Worm (Caenorhabditis elegans) whole organism, L4 larva: ENCODE data around the gene F11D5.5.

Experiments
- D1046.2 ChIP-seq: fragments of 200-800 bp; sonication (Bioruptor generic); IDR thresholded peaks from 2 replicates; pipeline ENCODE4 v1.3.6; 2022; ENCODE audit warnings: missing genetic modification characterization, missing compliant biosample characterization
- F44E2.7 ChIP-seq: fragments of 200-800 bp; sonication (Bioruptor generic); IDR thresholded peaks from 2 replicates; pipeline ENCODE4 v2.1.2; 2022; ENCODE audit warnings: missing genetic modification characterization, missing compliant biosample characterization
- F49E8.2 ChIP-seq: sonication (generic microtip); optimal IDR thresholded peaks from 2 replicates; lab custom pipeline; 2016; ENCODE audit warnings: missing compliant biosample characterization, mild to moderate bottlenecking, missing genetic modification characterization, borderline replicate concordance
- R02D3.7 ChIP-seq: fragments of 150-350 bp; sonication (generic microtip); optimal IDR thresholded peaks from 3 replicates; lab custom pipeline; 2014; ENCODE audit warnings: missing biosample characterization, missing genetic modification characterization
- Y105C5A.15 ChIP-seq: fragments of 200-800 bp; sonication (Bioruptor generic); IDR thresholded peaks from 2 replicates; pipeline ENCODE4 v1.3.6; 2022; ENCODE audit warnings: missing genetic modification characterization, missing compliant biosample characterization
- ZK337.2 ChIP-seq: fragments of 200-800 bp; sonication (Bioruptor generic); IDR thresholded peaks from 2 replicates; pipeline ENCODE4 v1.3.6; 2022; ENCODE audit warnings: missing genetic modification reagents, missing genetic modification characterization, missing compliant biosample characterization
- ZK546.5 ChIP-seq, 2 experiments: sonication (generic microtip); optimal IDR thresholded peaks; 2 replicates each; lab custom pipeline; 2017; ENCODE audit warnings: missing biosample characterization in 2 of 2, missing genetic modification characterization in 2 of 2
- aha-1 ChIP-seq: fragments of 150-350 bp; peaks from one replicate; lab custom pipeline; 2014; ENCODE audit warnings: missing biosample characterization, missing genetic modification characterization
- arid-1 ChIP-seq: fragments of 200-800 bp; sonication (Bioruptor generic); conservative IDR thresholded peaks from 2 replicates; pipeline ENCODE4 v1.3.6; 2022; ENCODE audit warnings: missing genetic modification reagents, missing genetic modification characterization, missing compliant biosample characterization
- attf-4 ChIP-seq: sonication (generic microtip); optimal IDR thresholded peaks from 3 replicates; lab custom pipeline; 2017; ENCODE audit warnings: missing biosample characterization, missing genetic modification characterization
- ceh-32 ChIP-seq: sonication (generic microtip); optimal IDR thresholded peaks from 2 replicates; lab custom pipeline; 2016; ENCODE audit warnings: mild to moderate bottlenecking, missing genetic modification characterization, missing compliant biosample characterization; ENCODE audit not compliant: poor library complexity
- ceh-62 ChIP-seq: sonication (generic microtip); optimal IDR thresholded peaks from 2 replicates; lab custom pipeline; 2017; ENCODE audit warnings: missing biosample characterization, missing genetic modification characterization
- ces-1 ChIP-seq: fragments of 150-350 bp; sonication (generic microtip); optimal IDR thresholded peaks from 4 replicates; lab custom pipeline; 2014; ENCODE audit warnings: missing biosample characterization, missing genetic modification reagents, missing genetic modification characterization
- daf-16 ChIP-seq, 3 experiments: sonication (generic microtip); optimal IDR thresholded peaks; 2 replicates each; lab custom pipeline; 2016 to 2017; ENCODE audit warnings: missing genetic modification characterization in 3 of 3, missing genetic modification reagents in 3 of 3, mild to moderate bottlenecking in 2 of 3, missing compliant biosample characterization in 2 of 3, missing biosample characterization in 1 of 3, moderate library complexity in 1 of 3
- duxl-1 ChIP-seq: sonication (generic microtip); optimal IDR thresholded peaks from 2 replicates; lab custom pipeline; 2016; ENCODE audit warnings: mild to moderate bottlenecking, missing genetic modification characterization, moderate library complexity, missing compliant biosample characterization; ENCODE audit not compliant: poor library complexity
- dve-1 ChIP-seq: sonication (generic microtip); optimal IDR thresholded peaks from 2 replicates; lab custom pipeline; 2017; ENCODE audit warnings: antibody characterized with exemption, mild to moderate bottlenecking, missing genetic modification characterization, missing compliant biosample characterization; ENCODE audit not compliant: insufficient read depth
- egl-43 ChIP-seq: fragments of 200-800 bp; sonication (Bioruptor generic); IDR thresholded peaks from 2 replicates; pipeline ENCODE4 v1.3.6; 2022; ENCODE audit warnings: missing genetic modification reagents, missing genetic modification characterization, missing compliant biosample characterization
- fos-1 ChIP-seq: fragments of 150-350 bp; optimal IDR thresholded peaks from 2 replicates; lab custom pipeline; 2014; ENCODE audit warnings: missing biosample characterization, missing genetic modification characterization
- hlh-11 ChIP-seq: fragments of 200-800 bp; sonication (Bioruptor generic); optimal IDR thresholded peaks from 2 replicates; lab custom pipeline; 2018; ENCODE audit warnings: mild to moderate bottlenecking, missing genetic modification characterization, missing compliant biosample characterization
- hlh-30 ChIP-seq: sonication (generic microtip); optimal IDR thresholded peaks from 2 replicates; lab custom pipeline; 2017; ENCODE audit warnings: antibody characterized with exemption, mild to moderate bottlenecking, missing genetic modification characterization, missing compliant biosample characterization; ENCODE audit not compliant: insufficient read depth
- lin-13 ChIP-seq: fragments of 150-350 bp; optimal IDR thresholded peaks from 2 replicates; lab custom pipeline; 2014; ENCODE audit warnings: missing biosample characterization, missing genetic modification reagents, missing genetic modification characterization
- madf-5 ChIP-seq, 2 experiments: fragments of 200-800 bp; sonication (Bioruptor generic); IDR thresholded peaks; 2 replicates each; pipeline ENCODE4 v1.3.6; 2022; ENCODE audit warnings: missing compliant biosample characterization in 2 of 2, missing genetic modification characterization in 2 of 2
- madf-9 ChIP-seq: fragments of 200-800 bp; sonication (Bioruptor generic); conservative IDR thresholded peaks from 2 replicates; pipeline ENCODE4 v1.3.6; 2022; ENCODE audit warnings: missing genetic modification reagents, missing genetic modification characterization, missing compliant biosample characterization
- mdl-1 ChIP-seq, 2 experiments: fragments of 150-350 bp in 1 of 2; sonication (generic microtip) in 1 of 2; optimal IDR thresholded peaks; 2 replicates each; lab custom pipeline; 2014 to 2017; ENCODE audit warnings: missing biosample characterization in 2 of 2, missing genetic modification characterization in 2 of 2
- mep-1 ChIP-seq: fragments of 150-350 bp; sonication (generic microtip); optimal IDR thresholded peaks from 3 replicates; lab custom pipeline; 2014; ENCODE audit warnings: missing biosample characterization, missing genetic modification characterization
- mes-2 ChIP-seq: sonication (generic microtip); optimal IDR thresholded peaks from 2 replicates; lab custom pipeline; 2016; ENCODE audit warnings: missing genotype, mild to moderate bottlenecking, missing genetic modification characterization, missing compliant biosample characterization; ENCODE audit not compliant: poor library complexity, severe bottlenecking
- mxl-3 ChIP-seq: fragments of 200-800 bp; sonication (Bioruptor generic); optimal IDR thresholded peaks from 2 replicates; lab custom pipeline; 2018; ENCODE audit warnings: mild to moderate bottlenecking, missing genetic modification characterization, missing compliant biosample characterization
- nhr-102 ChIP-seq: sonication (generic microtip); optimal IDR thresholded peaks from 2 replicates; lab custom pipeline; 2016; ENCODE audit warnings: mild to moderate bottlenecking, missing genetic modification characterization, moderate library complexity, missing compliant biosample characterization
- nhr-11 ChIP-seq: fragments of 150-350 bp; optimal IDR thresholded peaks from 2 replicates; lab custom pipeline; 2014; ENCODE audit warnings: missing biosample characterization, missing genetic modification characterization
- nhr-111 ChIP-seq: fragments of 200-800 bp; sonication (Bioruptor generic); optimal IDR thresholded peaks from 2 replicates; lab custom pipeline; 2018; ENCODE audit warnings: mild to moderate bottlenecking, missing genetic modification characterization, missing compliant biosample characterization
- nhr-28 ChIP-seq: fragments of 150-350 bp; optimal IDR thresholded peaks from 2 replicates; lab custom pipeline; 2014; ENCODE audit warnings: missing biosample characterization, missing genetic modification characterization
- pha-4 ChIP-seq, 2 experiments: fragments of 150-350 bp in 1 of 2; fragments of 200-800 bp in 1 of 2; sonication (Bioruptor generic) in 1 of 2; IDR thresholded peaks in 1 of 2; optimal IDR thresholded peaks in 1 of 2; 2 replicates each; pipeline versions ENCODE4 v1.3.6 to Lab custom; 2014 to 2022; ENCODE audit warnings: missing genetic modification characterization in 2 of 2, missing genetic modification reagents in 2 of 2, missing biosample characterization in 1 of 2, missing compliant biosample characterization in 1 of 2
- php-3 ChIP-seq: fragments of 200-800 bp; sonication (Bioruptor generic); IDR thresholded peaks from 2 replicates; pipeline ENCODE4 v1.3.6; 2022; ENCODE audit warnings: missing genetic modification reagents, missing genetic modification characterization, missing compliant biosample characterization
- pqm-1 ChIP-seq: sonication (generic microtip); optimal IDR thresholded peaks from 2 replicates; lab custom pipeline; 2017; ENCODE audit warnings: missing biosample characterization, missing genetic modification characterization
- rbr-2 ChIP-seq: sonication (generic microtip); optimal IDR thresholded peaks from 2 replicates; lab custom pipeline; 2016; ENCODE audit warnings: missing genotype, missing genetic modification characterization, missing compliant biosample characterization
- saeg-2 ChIP-seq: fragments of 200-800 bp; sonication (Bioruptor generic); IDR thresholded peaks from 2 replicates; pipeline ENCODE4 v1.3.6; 2022; ENCODE audit warnings: missing genetic modification reagents, missing genetic modification characterization, missing compliant biosample characterization
- set-16 ChIP-seq: fragments of 200-800 bp; sonication (Bioruptor generic); IDR thresholded peaks from 2 replicates; pipeline ENCODE4 v1.3.6; 2022; ENCODE audit warnings: missing genetic modification reagents, missing genetic modification characterization, missing compliant biosample characterization
- snpc-1.2 ChIP-seq: fragments of 200-800 bp; sonication (Bioruptor generic); IDR thresholded peaks from 2 replicates; pipeline ENCODE4 v1.3.6; 2022; ENCODE audit warnings: missing genetic modification reagents, missing genetic modification characterization, missing compliant biosample characterization
- tag-97 ChIP-seq: fragments of 200-800 bp; sonication (Bioruptor generic); IDR thresholded peaks from 2 replicates; pipeline ENCODE4 v1.3.6; 2022; ENCODE audit warnings: missing genetic modification characterization, missing compliant biosample characterization
- tra-1 ChIP-seq: fragments of 200-800 bp; sonication (Bioruptor generic); IDR thresholded peaks from 2 replicates; pipeline ENCODE4 v1.3.6; 2022; ENCODE audit warnings: missing genetic modification reagents, missing genetic modification characterization, missing compliant biosample characterization
- unc-62 ChIP-seq, 3 experiments: fragments of 150-350 bp in 1 of 3; sonication (generic microtip); optimal IDR thresholded peaks in 2 of 3; peaks in 1 of 3; 1 replicate in 1 of 3; 2 replicates in 2 of 3; lab custom pipeline; 2014 to 2017; ENCODE audit warnings: missing biosample characterization in 3 of 3, missing genetic modification characterization in 3 of 3, missing genetic modification reagents in 3 of 3, missing genotype in 1 of 3
- vab-7 ChIP-seq: fragments of 200-800 bp; sonication (Bioruptor generic); IDR thresholded peaks from 2 replicates; pipeline ENCODE4 v1.3.6; 2022; ENCODE audit warnings: missing genetic modification reagents, missing genetic modification characterization, missing compliant biosample characterization
- zfp-2 ChIP-seq: sonication (generic microtip); optimal IDR thresholded peaks from 2 replicates; lab custom pipeline; 2016; ENCODE audit warnings: mild to moderate bottlenecking, missing genetic modification characterization, missing compliant biosample characterization
- zip-11 ChIP-seq: fragments of 200-800 bp; sonication (Bioruptor generic); IDR thresholded peaks from 2 replicates; pipeline ENCODE4 v1.3.6; 2022; ENCODE audit warnings: missing genetic modification characterization, missing compliant biosample characterization

The F11D5.5 gene

DNA sequence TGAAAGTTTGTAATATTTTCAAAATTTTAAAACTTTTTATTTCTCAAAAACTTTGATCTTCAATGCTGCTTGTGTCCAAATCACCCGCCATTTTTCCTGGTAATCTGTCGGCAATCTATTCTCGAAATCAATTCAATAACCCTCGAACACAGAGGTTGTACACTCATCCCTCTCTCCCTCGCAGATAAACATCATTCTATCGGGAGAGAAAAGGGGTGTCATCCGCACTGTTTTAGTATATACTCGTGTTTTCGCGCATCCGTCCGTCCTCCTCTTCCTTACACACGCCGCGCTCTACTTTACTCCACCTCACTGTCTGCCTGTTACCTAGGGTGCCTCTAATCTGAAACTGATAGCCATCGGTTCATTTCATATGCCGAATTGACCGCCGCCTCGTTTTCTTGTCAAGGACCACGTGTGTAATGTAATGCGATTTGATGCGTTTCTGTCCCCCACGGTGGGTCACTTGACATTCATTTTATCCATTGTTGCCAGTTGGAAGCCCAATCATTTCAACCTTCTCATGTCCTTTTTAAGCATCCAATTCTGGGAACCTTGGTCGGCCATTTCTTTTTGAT is 41.8 kb downstream of the F11D5.5 start:
- no peak for TF ChIP-seq mes-2 (tag; lab: Kevin White, UChicago)
- TF ChIP-seq hlh-30 (tag; lab: Kevin White, UChicago): peak; percentile 50

DNA sequence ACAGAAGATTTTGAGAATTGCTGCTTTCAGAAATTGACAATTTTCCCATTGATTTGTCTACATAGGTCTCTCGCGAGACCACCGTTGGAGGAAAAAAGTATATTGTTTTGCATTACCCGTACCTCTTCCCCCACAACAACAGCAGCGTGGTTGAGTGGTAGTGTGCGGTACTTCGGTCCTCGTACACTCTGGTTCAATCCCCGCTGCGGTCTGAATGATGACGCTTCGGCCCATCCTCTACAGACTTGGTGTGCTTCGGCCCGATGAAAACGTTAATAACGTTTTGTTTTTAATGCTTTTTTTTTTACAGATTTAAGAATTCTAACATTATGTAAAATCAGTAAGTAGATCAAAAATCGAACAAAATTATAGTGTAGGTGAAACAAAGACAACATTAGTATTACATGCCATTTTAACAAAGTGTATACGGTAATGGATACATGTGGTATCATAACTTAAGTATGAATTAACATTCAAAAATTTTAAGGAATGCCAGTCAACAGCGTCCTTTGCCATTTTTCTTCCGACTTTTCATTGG is 46.1 kb downstream of the F11D5.5 start, which contains the start of gene ZK816.3:
ZK816.3 (plus strand) TSS at position 488 of the 538 bp plus-strand sequence.
- TF ChIP-seq F44E2.7 (GFP tag; lab: Robert Waterston, UW): no peak
- no peak for TF ChIP-seq nhr-11 (tag; lab: Kevin White, UChicago)
- TF ChIP-seq vab-7 (GFP tag; lab: Robert Waterston, UW): peak; percentile 73
- TF ChIP-seq pha-4 (GFP tag; IDR thresholded peaks at IDR 0.05; lab: Robert Waterston, UW): peak; percentile 80
- no peak for TF ChIP-seq pha-4 (tag; optimal IDR thresholded peaks at IDR 0.05; lab: Kevin White, UChicago)
- TF ChIP-seq tra-1: peak; percentile 54; the same call in 1 of the 2 replicates
- peak; percentile 27; the same call in 1 of the 2 replicates for TF ChIP-seq set-16 (GFP tag; lab: Robert Waterston, UW)
- no peak for TF ChIP-seq php-3
- TF ChIP-seq arid-1 (GFP tag; lab: Robert Waterston, UW): 0 out of 2 replicates have a peak, but pooled peaks have one; percentile 43
- TF ChIP-seq lin-13 (GFP tag; lab: Kevin White, UChicago): no peak
- TF ChIP-seq saeg-2 (GFP tag; lab: Robert Waterston, UW): 0 out of 2 replicates have a peak, but pooled peaks have one; percentile 58
- TF ChIP-seq ZK337.2 (GFP tag; lab: Robert Waterston, UW): no peak
- no peak for TF ChIP-seq R02D3.7 (tag; lab: Kevin White, UChicago)
- no peak for TF ChIP-seq D1046.2 (GFP tag; lab: Robert Waterston, UW)
- peak; percentile 33 for TF ChIP-seq aha-1
- TF ChIP-seq zip-11 (GFP tag; lab: Robert Waterston, UW): 0 out of 2 replicates have a peak, but pooled peaks have one; percentile 21
- no peak for TF ChIP-seq pqm-1 (tag; lab: Kevin White, UChicago)
- no peak for TF ChIP-seq F49E8.2 (tag; lab: Kevin White, UChicago)
- peak; percentile 45 for TF ChIP-seq dve-1 (tag; lab: Kevin White, UChicago)
- no peak for TF ChIP-seq nhr-102 (tag; lab: Kevin White, UChicago)
- TF ChIP-seq mep-1 (tag; lab: Kevin White, UChicago): peak; percentile 40
- no peak for TF ChIP-seq zfp-2 (tag; lab: Kevin White, UChicago)
- TF ChIP-seq ceh-62: no peak
- TF ChIP-seq attf-4 (tag; lab: Kevin White, UChicago): no peak
- TF ChIP-seq fos-1: no peak
- TF ChIP-seq snpc-1.2: peak; percentile 68
- TF ChIP-seq hlh-30 (tag; lab: Kevin White, UChicago): peak; percentile 13
- TF ChIP-seq ces-1 (GFP tag; lab: Kevin White, UChicago): no peak
- peak; percentile 21 for TF ChIP-seq hlh-11 (tag; lab: Kevin White, UChicago)
- no peak for TF ChIP-seq tag-97 (GFP tag; lab: Robert Waterston, UW)
- no peak for TF ChIP-seq nhr-28
- TF ChIP-seq mxl-3 (GFP tag; lab: Kevin White, UChicago): peak; percentile 25
- TF ChIP-seq ceh-32 (tag; lab: Kevin White, UChicago): no peak
- no peak for TF ChIP-seq nhr-111
- 0 out of 2 replicates have a peak, but pooled peaks have one; percentile 57 for TF ChIP-seq Y105C5A.15
- TF ChIP-seq madf-5 (GFP tag; IDR thresholded peaks at IDR 0.05; lab: Robert Waterston, UW): 0 out of 4 replicates have a peak, but pooled peaks of 1 of the 2 experiments have one; percentile 15
- TF ChIP-seq mes-2 (tag; lab: Kevin White, UChicago): peak; percentile 79
- TF ChIP-seq madf-9: no peak
- TF ChIP-seq duxl-1 (tag; lab: Kevin White, UChicago): peak; percentile 67
- no peak for TF ChIP-seq mdl-1 (tag; optimal IDR thresholded peaks at IDR 0.05; lab: Kevin White, UChicago)
- peak in 1 of 2 experiments; percentile 9 for TF ChIP-seq unc-62 (GFP tag; optimal IDR thresholded peaks at IDR 0.05 in 1 of 2; lab: Kevin White, UChicago)
- no peak for TF ChIP-seq unc-62 (tag; optimal IDR thresholded peaks at IDR 0.05; lab: Kevin White, UChicago)
- peak in 1 of 2 experiments; percentile 20 for TF ChIP-seq daf-16 (GFP tag; optimal IDR thresholded peaks at IDR 0.05; lab: Kevin White, UChicago)
- peak; percentile 51 for TF ChIP-seq daf-16 (tag; optimal IDR thresholded peaks at IDR 0.05; lab: Kevin White, UChicago)
- TF ChIP-seq ZK546.5 (tag; optimal IDR thresholded peaks at IDR 0.05; lab: Kevin White, UChicago): no peak
- TF ChIP-seq egl-43 (GFP tag; lab: Robert Waterston, UW): peak; percentile 85
- TF ChIP-seq rbr-2 (tag; lab: Kevin White, UChicago): peak; percentile 45
